Worm (Caenorhabditis elegans): ENCODE measurements around the gene Y57G11C.22.

DNA sequence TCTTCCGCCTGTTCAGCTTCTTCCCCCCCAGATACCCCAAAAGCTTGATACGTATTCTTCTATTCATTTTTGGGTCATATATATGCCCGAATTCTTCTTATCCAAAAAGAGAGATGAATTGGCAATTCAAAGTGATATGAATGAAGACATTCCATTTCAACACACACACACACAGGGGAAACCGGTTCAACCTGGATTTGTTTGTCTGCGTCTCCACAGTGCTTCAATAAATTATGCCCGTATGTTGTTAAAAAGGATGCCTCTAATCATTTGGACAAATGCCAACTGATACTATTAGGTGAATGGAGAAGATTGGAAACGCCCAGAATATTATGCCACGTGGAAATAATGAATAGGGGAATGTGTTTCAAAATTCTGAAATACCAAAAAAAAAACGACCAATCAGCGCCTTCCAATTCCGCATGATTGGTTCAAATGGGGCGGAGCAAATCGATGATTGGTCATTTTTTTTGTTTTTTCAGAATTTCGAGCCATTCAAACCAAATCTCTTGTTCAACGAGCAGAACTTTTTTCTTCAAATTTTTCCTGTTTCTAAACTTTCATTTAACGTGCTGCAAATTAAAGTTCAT lies 32.9 kb downstream of the Y57G11C.22 start:
- TF ChIP-seq ceh-2 (tag; optimal IDR thresholded peaks at IDR 0.05) (no peak), pqm-1 (tag; optimal IDR thresholded peaks at IDR 0.05) (no peak), dmd-4 (tag; optimal IDR thresholded peaks at IDR 0.05; ENCODE audit: borderline replicate concordance) (no peak), fkh-6 (tag; optimal IDR thresholded peaks at IDR 0.05) (no peak)
